Worm (Caenorhabditis elegans) whole organism, L3 larva: ENCODE measurements around the gene eelo-1.

Source experiments
- ceh-28 ChIP-seq: fragments of 150-350 bp; optimal IDR thresholded peaks from 2 replicates; lab custom pipeline; 2014; ENCODE audit warnings: missing biosample characterization, missing genetic modification reagents, missing genetic modification characterization
- fos-1 ChIP-seq: fragments of 150-350 bp; optimal IDR thresholded peaks from 2 replicates; lab custom pipeline; 2014; ENCODE audit warnings: missing biosample characterization, missing genetic modification characterization
- nfya-1 ChIP-seq: sonication (generic microtip); optimal IDR thresholded peaks from 2 replicates; lab custom pipeline; 2017; ENCODE audit warnings: missing genetic modification characterization, mild to moderate bottlenecking, missing compliant biosample characterization, antibody characterized with exemption, moderate library complexity; ENCODE audit not compliant: insufficient read depth
- nhr-12 ChIP-seq: fragments of 150-350 bp; optimal IDR thresholded peaks from 2 replicates; lab custom pipeline; 2014; ENCODE audit warnings: missing biosample characterization, missing genetic modification characterization
- pha-4 ChIP-seq: fragments of 150-350 bp; optimal IDR thresholded peaks from 2 replicates; lab custom pipeline; 2014; ENCODE audit warnings: missing biosample characterization, missing genetic modification reagents, missing genetic modification characterization
- pqm-1 ChIP-seq: fragments of 150-350 bp; optimal IDR thresholded peaks from 2 replicates; lab custom pipeline; 2017; ENCODE audit warnings: missing biosample characterization, missing genetic modification characterization, inconsistent platforms
- skn-1 ChIP-seq: fragments of 150-350 bp; optimal IDR thresholded peaks from 2 replicates; lab custom pipeline; 2014; ENCODE audit warnings: missing biosample characterization, missing genetic modification characterization
- unc-62 ChIP-seq: fragments of 150-350 bp; sonication (generic microtip); optimal IDR thresholded peaks from 4 replicates; lab custom pipeline; 2014; ENCODE audit warnings: missing biosample characterization, missing genetic modification reagents, missing genetic modification characterization

- TF ChIP-seq pqm-1 (tag; lab: Kevin White, UChicago) (no peak), unc-62 (GFP tag; lab: Kevin White, UChicago) (no peak), pha-4 (tag; lab: Kevin White, UChicago) (peak; percentile 33), nhr-12 (tag; lab: Kevin White, UChicago) (no peak), ceh-28 (no peak), nfya-1 (tag; lab: Kevin White, UChicago) (peak; percentile 37), fos-1 (no peak), skn-1 (tag; lab: Kevin White, UChicago) (no peak)
Measured at ce11 chrIII:1532777-1533473, 25.4 kb downstream of the eelo-1 start, which contains the start of gene snf-6.
